Fruit fly (Drosophila melanogaster): ENCODE data around the gene Spn28B.

dm6 chr2L:7621706-7622105 is 40.0 kb downstream of the Spn28B start:
- TF ChIP-seq CG8478 (optimal IDR thresholded peaks at IDR 0.05) (no peak), usp (GFP tag; optimal IDR thresholded peaks at IDR 0.05) (no peak)

Measured in whole organism.